Fruit fly (Drosophila melanogaster) whole organism, adult: Measurements from ENCODE around the gene VAChT.

Experiments used
- CG11617 ChIP-seq: fragments of 200-800 bp; sonication (Bioruptor generic); optimal IDR thresholded peaks from 2 replicates; lab custom pipeline; 2017; ENCODE audit warnings: mild to moderate bottlenecking, missing biosample characterization, missing genetic modification reagents, missing genetic modification characterization
- Crg-1 ChIP-seq: fragments of 200-800 bp; sonication (Bioruptor generic); optimal IDR thresholded peaks from 2 replicates; lab custom pipeline; 2016; ENCODE audit warnings: missing biosample characterization, missing genetic modification characterization
- Hr96 ChIP-seq: fragments of 200-800 bp; sonication (Bioruptor generic); optimal IDR thresholded peaks from 2 replicates; lab custom pipeline; 2016; ENCODE audit warnings: missing biosample characterization, missing genetic modification characterization
- kay ChIP-seq: fragments of 200-800 bp; sonication (Bioruptor generic); peaks from one replicate; lab custom pipeline; 2016; ENCODE audit warnings: missing biosample characterization, missing genetic modification characterization, borderline replicate concordance
- pad ChIP-seq: fragments of 200-800 bp; sonication (Bioruptor generic); optimal IDR thresholded peaks from 3 replicates; lab custom pipeline; 2017; ENCODE audit warnings: missing biosample characterization, missing genetic modification characterization, mild to moderate bottlenecking, moderate library complexity, missing genetic modification reagents
- tj ChIP-seq: fragments of 200-800 bp; sonication (Bioruptor generic); optimal IDR thresholded peaks from 3 replicates; lab custom pipeline; 2017; ENCODE audit warnings: missing biosample characterization, mild to moderate bottlenecking, missing genetic modification characterization, moderate library complexity

- TF ChIP-seq Crg-1 (no peak), Hr96 (no peak), tj (GFP tag; lab: Kevin White, UChicago) (no peak), pad (GFP tag; lab: Kevin White, UChicago) (peak; percentile 77), CG11617 (GFP tag; lab: Kevin White, UChicago) (no peak), kay (no peak)
Observed at dm6 chr3R:18705150-18705549, at the start of gene VAChT, which contains the start of gene ChAT.
